Worm (Caenorhabditis elegans): Measurements from ENCODE around the gene Y71H2AM.29.
A peak's percentile ranks its signal among the peaks of the same experiment; 100 is the strongest.
"Not testable (repeated sequence)": the region's sequence is repeated elsewhere in the genome, so short reads cannot be mapped to it uniquely, and the experiment has no call there.

The Y71H2AM.29 gene

DNA sequence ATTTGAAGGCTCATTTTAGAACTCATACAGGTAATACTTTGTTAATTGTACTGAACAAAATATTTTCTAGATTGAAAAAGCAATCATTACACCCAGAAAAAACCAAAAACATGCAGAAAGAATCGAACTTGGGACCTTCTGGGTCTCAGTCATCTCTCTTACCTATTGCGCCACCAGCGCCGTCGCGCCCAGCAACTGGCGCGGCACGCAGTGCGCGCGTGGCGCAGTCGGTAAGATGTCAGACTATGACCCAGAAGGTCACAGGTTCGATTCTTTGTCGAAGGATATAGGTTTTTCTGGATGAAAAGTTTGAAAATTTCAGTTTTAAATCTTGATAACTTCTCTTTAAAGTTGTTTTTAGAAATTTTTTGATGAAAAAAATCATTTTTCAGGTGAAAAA is 47.1 kb downstream of the Y71H2AM.29 start (continued):
- TF ChIP-seq snpc-1.3 (tag; optimal IDR thresholded peaks at IDR 0.05; ENCODE audit: insufficient read depth) = no peak
- no peak for TF ChIP-seq bed-1 (GFP tag; IDR thresholded peaks at IDR 0.05)
- TF ChIP-seq aptf-3 (GFP tag; IDR thresholded peaks at IDR 0.05) = no peak
- no peak for TF ChIP-seq B0261.1 (tag; optimal IDR thresholded peaks at IDR 0.05)
- TF ChIP-seq zfh-2 (GFP tag; conservative IDR thresholded peaks at IDR 0.05) = peak; percentile 54; the same call in 1 of the 2 replicates
- no peak for TF ChIP-seq atf-7 (tag; optimal IDR thresholded peaks at IDR 0.05)
- peak; percentile 47 for TF ChIP-seq tbp1 (GFP tag; optimal IDR thresholded peaks at IDR 0.05)
- TF ChIP-seq snpc-3.4 (tag; optimal IDR thresholded peaks at IDR 0.05) = no peak
- TF ChIP-seq hlh-26 (GFP tag; conservative IDR thresholded peaks at IDR 0.05) = no peak
- no peak for TF ChIP-seq nhr-120 (GFP tag; IDR thresholded peaks at IDR 0.05)
- peak; percentile 8; the same call in 1 of the 2 replicates for TF ChIP-seq rcor-1 (GFP tag; IDR thresholded peaks at IDR 0.05)
- no peak for TF ChIP-seq ztf-22 (GFP tag; optimal IDR thresholded peaks at IDR 0.05)
- peak; percentile 43 for TF ChIP-seq mcd-1 (GFP tag; IDR thresholded peaks at IDR 0.05)
- TF ChIP-seq cebp-2 (GFP tag; IDR thresholded peaks at IDR 0.05) = no peak
- no peak for TF ChIP-seq gei-17 (GFP tag; optimal IDR thresholded peaks at IDR 0.05)
- no peak for TF ChIP-seq cebp-1 (GFP tag; IDR thresholded peaks at IDR 0.05)
- TF ChIP-seq cebp-1 (tag; optimal IDR thresholded peaks at IDR 0.05) = no peak
- no peak for TF ChIP-seq nfyb-1 (GFP tag; IDR thresholded peaks at IDR 0.05)
- TF ChIP-seq F10E7.11 (tag; optimal IDR thresholded peaks at IDR 0.05) = no peak
- TF ChIP-seq hrde-1 (tag; optimal IDR thresholded peaks at IDR 0.05; ENCODE audit: borderline replicate concordance) = no peak
- TF ChIP-seq T07F8.4 (tag; optimal IDR thresholded peaks at IDR 0.05) = no peak
- TF ChIP-seq ztf-3 (GFP tag; optimal IDR thresholded peaks at IDR 0.05) = no peak
- TF ChIP-seq hmg-1.2 (GFP tag; IDR thresholded peaks at IDR 0.05) = peak; percentile 19; the same call in 1 of the 2 replicates

DNA sequence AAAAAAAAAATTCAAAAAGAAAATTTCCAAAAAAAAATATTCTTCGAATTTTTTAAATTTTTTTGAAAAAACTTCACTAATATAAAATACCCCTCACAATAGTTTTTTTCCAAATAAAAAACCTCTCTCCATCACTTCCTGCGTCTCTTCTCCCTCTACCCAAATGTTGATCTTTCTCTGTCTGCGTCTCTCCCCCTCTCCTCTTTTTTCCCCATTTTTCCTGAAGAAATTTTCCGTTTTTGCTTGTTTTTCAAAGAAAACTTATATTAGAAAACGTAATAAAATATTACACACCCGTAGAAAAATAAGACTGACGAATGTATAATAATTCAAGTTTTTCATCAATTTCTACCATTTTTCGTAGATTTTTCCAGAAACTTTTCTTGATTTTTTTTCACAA is 48.5 kb downstream of the Y71H2AM.29 start:
- no peak for TF ChIP-seq cebp-1 (GFP tag; IDR thresholded peaks at IDR 0.05)
- peak; percentile 2 for TF ChIP-seq cebp-1 (tag; optimal IDR thresholded peaks at IDR 0.05)
- no peak for TF ChIP-seq Y56A3A.18 (GFP tag; IDR thresholded peaks at IDR 0.05)
- TF ChIP-seq zfh-2 (GFP tag; conservative IDR thresholded peaks at IDR 0.05) = no peak
- no peak for TF ChIP-seq sptf-2 (GFP tag; optimal IDR thresholded peaks at IDR 0.05)
- TF ChIP-seq hmg-1.2 (GFP tag; IDR thresholded peaks at IDR 0.05) = peak; percentile 64; the same call in 1 of the 2 replicates
- TF ChIP-seq Y79H2A.3 (GFP tag; conservative IDR thresholded peaks at IDR 0.05) = no peak

DNA sequence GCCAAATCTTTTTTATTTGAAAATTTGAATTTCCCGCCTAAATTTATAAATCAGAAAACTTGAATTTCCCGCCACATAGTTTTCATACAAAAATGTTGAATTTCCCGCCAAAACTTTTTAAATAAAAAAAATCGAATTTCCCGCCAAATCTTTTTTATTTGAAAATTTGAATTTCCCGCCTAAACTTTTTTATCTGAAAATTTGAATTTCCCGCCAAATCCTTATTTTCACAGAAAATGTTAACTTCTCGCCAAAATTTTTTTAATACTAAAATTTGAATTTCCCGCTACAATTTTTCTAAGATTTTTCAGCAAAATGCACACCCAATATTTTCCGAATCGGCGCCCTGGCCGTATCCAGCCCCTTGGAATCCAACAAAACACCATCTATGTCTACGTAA is 49.4 kb downstream of the Y71H2AM.29 start, which contains the start of gene F56F11.2:
Gene F56F11.2 (plus strand): TSS at position 301 of the 400 bp plus-strand sequence.
- not testable (repeated sequence) for TF ChIP-seq ztf-6 (GFP tag; IDR thresholded peaks at IDR 0.05); lin-54 (GFP tag; optimal IDR thresholded peaks at IDR 0.05); akir-1 (GFP tag; optimal IDR thresholded peaks at IDR 0.05)
